Fruit fly (Drosophila melanogaster) whole organism, pupa: Measurements from ENCODE around the gene CG1677.

Experiments used
- CG8301 ChIP-seq: fragments of 200-800 bp; sonication (Bioruptor generic); optimal IDR thresholded peaks from 2 replicates; lab custom pipeline; 2018; ENCODE audit warnings: missing biosample characterization, mild to moderate bottlenecking, missing genetic modification characterization
- Snoo ChIP-seq: fragments of 200-800 bp; sonication (Bioruptor generic); optimal IDR thresholded peaks from 3 replicates; lab custom pipeline; 2017; ENCODE audit warnings: missing biosample characterization, mild to moderate bottlenecking, missing genetic modification characterization, inconsistent platforms
- fd96Ca ChIP-seq: fragments of 200-800 bp; sonication (Bioruptor generic); IDR thresholded peaks from 3 replicates; pipeline ENCODE4 v1.3.6; 2022; ENCODE audit warnings: missing biosample characterization, missing genetic modification characterization
- rn ChIP-seq: fragments of 200-800 bp; sonication (Bioruptor generic); IDR thresholded peaks from 2 replicates; pipeline ENCODE4 v1.3.6; 2022; ENCODE audit warnings: missing biosample characterization, missing genetic modification characterization

dm6 chrX:7312406-7312805 lies 93.2 kb downstream of the CG1677 start:
- TF ChIP-seq CG8301 = peak; percentile 45
- no peak for TF ChIP-seq Snoo (tag; lab: Kevin White, UChicago)
- TF ChIP-seq rn = no peak
- peak; percentile 75 for TF ChIP-seq fd96Ca (GFP tag; lab: Robert Waterston, UW)
